Fruit fly (Drosophila melanogaster): ENCODE measurements around the gene Mcm3.
A peak's percentile ranks its signal among the peaks of the same experiment; 100 is the strongest.

Mcm3 gene

dm6 chrX:5322459-5322883 is 1.2 kb upstream of the Mcm3 start, which contains the start of gene Rnp4F (continued):
- TF ChIP-seq pb (GFP tag; optimal IDR thresholded peaks at IDR 0.05) (peak; percentile 60), gem (tag; optimal IDR thresholded peaks at IDR 0.05) (no peak), CG2202 (tag; optimal IDR thresholded peaks at IDR 0.05) (no peak), ase (GFP tag; IDR thresholded peaks at IDR 0.05) (peak; percentile 45; the same call in 2 of the 3 replicates), CG8388 (GFP tag; optimal IDR thresholded peaks at IDR 0.05) (no peak), Ssrp (tag; optimal IDR thresholded peaks at IDR 0.05) (peak; percentile 24), CG13287 (GFP tag; IDR thresholded peaks at IDR 0.05; ENCODE audit: partially characterized antibody) (peak; percentile 78), CG9727 (GFP tag; optimal IDR thresholded peaks at IDR 0.05) (peak; percentile 64), Max (GFP tag; optimal IDR thresholded peaks at IDR 0.05) (peak; percentile 47), Fer2 (tag; optimal IDR thresholded peaks at IDR 0.05) (peak; percentile 16), sug (tag; optimal IDR thresholded peaks at IDR 0.05) (no peak), CG1603 (tag; optimal IDR thresholded peaks at IDR 0.05) (no peak), CG12236 (GFP tag; optimal IDR thresholded peaks at IDR 0.05) (no peak), CG10462 (GFP tag; optimal IDR thresholded peaks at IDR 0.05) (peak; percentile 19), eyg (GFP tag; optimal IDR thresholded peaks at IDR 0.05) (peak; percentile 46), jumu (GFP tag; optimal IDR thresholded peaks at IDR 0.05) (peak; percentile 65), pho (GFP tag; optimal IDR thresholded peaks at IDR 0.05) (peak; percentile 77), CG7839 (tag; optimal IDR thresholded peaks at IDR 0.05) (peak; percentile 7), toy (GFP tag; IDR thresholded peaks at IDR 0.05) (no peak), CG1647 (GFP tag; optimal IDR thresholded peaks at IDR 0.05) (peak; percentile 65), Atf3 (GFP tag; optimal IDR thresholded peaks at IDR 0.05) (peak; percentile 57), CG9817 (tag; optimal IDR thresholded peaks at IDR 0.05) (peak; percentile 74), HmgZ (tag; optimal IDR thresholded peaks at IDR 0.05) (peak; percentile 73), cas (GFP tag; IDR thresholded peaks at IDR 0.05) (peak; percentile 24; the same call in 1 of the 2 replicates), CG9932 (GFP tag; IDR thresholded peaks at IDR 0.05) (peak; percentile 90), pzg (GFP tag; optimal IDR thresholded peaks at IDR 0.05) (peak; percentile 82), CG11247 (GFP tag; IDR thresholded peaks at IDR 0.05) (peak; percentile 68), Fer1 (GFP tag; optimal IDR thresholded peaks at IDR 0.05) (peak; percentile 65), trh (GFP tag; optimal IDR thresholded peaks at IDR 0.05) (peak; percentile 49), fd96Cb (tag; optimal IDR thresholded peaks at IDR 0.05) (no peak), ab (GFP tag; optimal IDR thresholded peaks at IDR 0.05) (peak; percentile 53), NC2α (GFP tag; optimal IDR thresholded peaks at IDR 0.05) (no peak), Pdp1 (GFP tag; optimal IDR thresholded peaks at IDR 0.05) (peak; percentile 63 to 72), Aef1 (GFP tag; IDR thresholded peaks at IDR 0.05) (peak; percentile 67), CG42726 (GFP tag; IDR thresholded peaks at IDR 0.05; ENCODE audit: partially characterized antibody) (peak; percentile 83), ATbp (GFP tag; optimal IDR thresholded peaks at IDR 0.05) (no peak), pfk (GFP tag; optimal IDR thresholded peaks at IDR 0.05) (no peak), CG31441 (GFP tag; IDR thresholded peaks at IDR 0.05) (no peak; the same call in 1 of the 2 replicates), Eip74EF (GFP tag; optimal IDR thresholded peaks at IDR 0.05) (no peak), disco-r (GFP tag; optimal IDR thresholded peaks at IDR 0.05) (peak; percentile 64), HLH4C (GFP tag; IDR thresholded peaks at IDR 0.05; ENCODE audit: partially characterized antibody) (peak; percentile 71), Lim3 (GFP tag; IDR thresholded peaks at IDR 0.05) (no peak), CG1529 (GFP tag; optimal IDR thresholded peaks at IDR 0.05) (no peak), bsh (GFP tag; optimal IDR thresholded peaks at IDR 0.05) (peak; percentile 34 to 48), CG13894 (tag; optimal IDR thresholded peaks at IDR 0.05) (peak; percentile 27), nmo (GFP tag; optimal IDR thresholded peaks at IDR 0.05) (peak; percentile 71), Gsc (GFP tag; IDR thresholded peaks at IDR 0.05) (no peak), CG1233 (GFP tag; optimal IDR thresholded peaks at IDR 0.05) (peak; percentile 44), Hmr (GFP tag; optimal IDR thresholded peaks at IDR 0.05) (no peak), CG6654 (GFP tag; optimal IDR thresholded peaks at IDR 0.05) (no peak)
